Worm (Caenorhabditis elegans): Measurements from ENCODE around the gene srw-79.

srw-79 gene

DNA sequence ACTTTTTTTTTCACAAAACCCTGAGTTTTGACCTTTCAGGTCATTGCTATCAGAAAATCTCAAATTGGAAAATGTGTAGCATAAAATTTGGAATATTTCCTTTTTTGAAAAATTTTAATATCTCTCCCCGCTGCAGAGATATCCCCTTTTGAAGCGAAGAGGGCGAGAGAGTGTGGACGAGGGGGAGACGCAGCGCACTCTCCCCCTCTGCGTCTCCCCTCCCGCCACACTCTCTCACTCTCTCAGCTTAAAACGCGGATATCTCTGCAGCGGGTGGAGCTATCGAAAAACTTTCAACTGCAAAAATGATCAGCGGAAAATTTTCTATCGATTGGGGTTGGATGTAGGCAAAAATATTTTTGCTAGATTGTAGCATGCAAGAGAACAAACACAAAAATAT, 23.8 kb upstream of the srw-79 start:
- TF ChIP-seq lin-1 (GFP tag; IDR thresholded peaks at IDR 0.05) (0 out of 2 replicates have a peak, but pooled peaks have one; percentile 2), skn-1 (tag; optimal IDR thresholded peaks at IDR 0.05) (no peak), lin-38 (GFP tag; IDR thresholded peaks at IDR 0.05) (0 out of 2 replicates have a peak, but pooled peaks have one; percentile 23), set-16 (GFP tag; IDR thresholded peaks at IDR 0.05) (peak; percentile 55)

DNA sequence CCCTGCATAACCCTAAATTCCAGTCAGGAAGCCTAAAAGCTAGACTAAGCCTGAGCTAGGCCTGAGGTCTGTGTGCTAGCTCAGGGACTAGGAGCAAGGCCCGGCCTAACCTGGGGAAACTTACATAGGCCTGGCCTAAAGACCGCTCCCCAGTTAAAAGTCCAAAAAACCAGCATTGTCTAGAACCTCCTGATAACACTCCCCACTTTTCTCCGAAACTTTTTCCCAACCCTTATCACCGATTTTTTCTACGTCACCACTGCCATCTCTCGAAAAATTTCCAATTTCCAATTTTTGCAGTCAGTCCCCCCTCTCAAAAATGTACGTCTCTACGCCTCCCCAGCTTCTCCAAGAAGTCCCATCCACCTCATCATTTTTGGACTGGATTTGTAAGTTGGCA, 22.9 kb upstream of the srw-79 start, which contains the start of gene ZK355.2:
Gene ZK355.2 (plus strand): TSS at position 301 of the 400 bp plus-strand sequence.
- TF ChIP-seq F37D6.2 (tag; optimal IDR thresholded peaks at IDR 0.05) = no peak
- TF ChIP-seq unc-130 (GFP tag; optimal IDR thresholded peaks at IDR 0.05) = no peak
- TF ChIP-seq dmd-6 (GFP tag; IDR thresholded peaks at IDR 0.05) = peak; percentile 34; the same call in 1 of the 2 replicates
- no peak for TF ChIP-seq mep-1 (tag; optimal IDR thresholded peaks at IDR 0.05)
- TF ChIP-seq daf-16 (GFP tag; optimal IDR thresholded peaks at IDR 0.05) = no peak
- TF ChIP-seq daf-16 (tag; optimal IDR thresholded peaks at IDR 0.05) = peak; percentile 8
- no peak for TF ChIP-seq snpc-4 (tag; optimal IDR thresholded peaks at IDR 0.05)
- TF ChIP-seq pqm-1 (tag; optimal IDR thresholded peaks at IDR 0.05) = peak; percentile 5
- TF ChIP-seq nhr-28 (tag; optimal IDR thresholded peaks at IDR 0.05) = no peak

DNA sequence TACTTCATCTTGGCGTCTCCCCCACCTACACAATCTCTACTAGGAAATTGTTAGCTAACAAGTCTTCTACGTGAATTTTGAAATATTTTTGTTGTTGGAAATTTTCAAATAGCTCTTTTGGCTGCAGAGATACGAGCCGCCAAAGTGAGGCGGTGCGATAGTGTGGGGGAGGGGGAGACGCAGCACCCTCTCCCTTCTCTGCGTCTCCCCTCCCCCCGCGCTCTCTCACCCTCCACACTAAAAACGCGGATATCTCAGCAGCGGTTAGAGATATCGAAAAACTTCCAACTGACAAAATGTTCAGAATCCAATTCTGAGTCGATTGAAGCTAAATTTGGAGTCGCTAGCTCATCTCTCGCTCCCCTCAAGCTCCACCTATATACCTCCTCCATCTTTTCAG, 21.5 kb upstream of the srw-79 start:
- TF ChIP-seq aha-1 (tag) (peak; percentile 13), set-16 (GFP tag; IDR thresholded peaks at IDR 0.05) (peak; percentile 69), Y75B8A.6 (GFP tag; IDR thresholded peaks at IDR 0.05) (no peak)

DNA sequence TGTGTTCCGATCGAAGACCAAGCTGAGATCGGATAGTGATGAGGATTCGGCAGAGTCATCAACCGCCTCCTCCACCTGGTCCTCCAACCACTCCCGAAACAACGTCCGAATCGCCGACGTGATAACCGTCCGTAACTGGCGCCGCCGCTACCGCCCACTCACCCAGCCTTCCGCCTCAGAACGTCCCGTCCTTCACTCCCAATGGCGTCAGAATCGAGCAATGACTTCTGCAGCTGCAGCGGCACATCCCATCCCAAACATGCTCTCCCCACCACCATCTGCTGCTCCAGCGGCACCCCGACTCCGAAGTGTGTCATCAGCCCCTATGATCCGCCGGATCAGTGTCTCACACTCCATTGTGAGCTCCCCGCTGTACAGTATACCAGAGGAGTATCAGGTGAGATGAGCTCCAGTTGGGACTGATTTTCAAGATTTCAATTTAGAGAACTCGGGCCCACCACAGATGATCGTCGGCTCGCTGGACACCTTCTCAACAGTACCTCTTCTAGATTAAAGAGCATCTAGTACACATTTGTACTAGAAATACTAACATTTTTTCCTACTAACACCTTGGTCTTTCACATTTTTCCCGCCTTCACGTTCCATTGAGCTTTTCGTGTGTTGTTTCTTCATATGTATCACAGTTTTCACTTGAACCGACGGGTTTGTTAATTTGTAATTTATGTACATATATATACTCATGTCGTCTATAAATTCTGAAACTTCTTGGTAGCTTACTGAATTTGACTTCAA, 20.6 kb upstream of the srw-79 start:
- TF ChIP-seq set-16 (GFP tag; IDR thresholded peaks at IDR 0.05) (peak; percentile 90), unc-62 (GFP tag; optimal IDR thresholded peaks at IDR 0.05 in 1 of 2) (peak in 1 of 2 experiments; percentile 80), unc-62 (tag; optimal IDR thresholded peaks at IDR 0.05) (no peak), hmg-1.1 (GFP tag; IDR thresholded peaks at IDR 0.05) (no peak), nhr-42 (GFP tag; IDR thresholded peaks at IDR 0.05) (peak; percentile 17; the same call in 1 of the 2 replicates), tag-97 (GFP tag; IDR thresholded peaks at IDR 0.05) (no peak), mdl-1 (tag; optimal IDR thresholded peaks at IDR 0.05) (no peak)

DNA sequence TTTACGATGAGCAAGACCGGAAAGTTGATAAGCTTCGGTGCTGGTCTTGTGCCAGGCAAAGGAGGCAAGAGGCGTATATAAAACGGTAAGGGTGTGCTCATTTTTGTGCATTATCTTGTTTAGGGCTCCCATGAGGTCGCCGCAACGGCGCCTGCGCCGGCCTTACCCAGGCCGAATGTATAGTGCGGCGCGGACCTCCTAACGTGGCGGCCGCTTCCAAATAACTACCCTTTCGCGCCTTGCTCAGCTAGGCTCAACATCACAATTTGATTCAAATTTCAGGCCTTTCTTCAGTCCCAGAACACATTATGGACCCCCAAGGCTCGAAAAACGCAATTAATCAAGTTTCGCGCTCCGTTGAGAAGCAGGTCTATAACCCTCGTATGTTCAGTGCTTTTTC, 19.0 kb upstream of the srw-79 start, which contains the start of the genes ZK355.3 and ZK355.8:
Gene ZK355.3 (minus strand): TSS at position 101 of the 400 bp plus-strand sequence.
Gene ZK355.8 (plus strand): TSS at position 272 of the 400 bp plus-strand sequence.
- TF ChIP-seq hlh-11 (tag; optimal IDR thresholded peaks at IDR 0.05) = no peak
- TF ChIP-seq tag-97 (GFP tag; IDR thresholded peaks at IDR 0.05) = no peak
- TF ChIP-seq aha-1 (tag) = peak; percentile 79
- TF ChIP-seq unc-62 (GFP tag; optimal IDR thresholded peaks at IDR 0.05 in 1 of 2) = peak in 1 of 2 experiments; percentile 22
- TF ChIP-seq unc-62 (tag; optimal IDR thresholded peaks at IDR 0.05) = no peak
- peak; percentile 40 for TF ChIP-seq set-16 (GFP tag; IDR thresholded peaks at IDR 0.05)
- TF ChIP-seq lin-38 (GFP tag; IDR thresholded peaks at IDR 0.05) = no peak

DNA sequence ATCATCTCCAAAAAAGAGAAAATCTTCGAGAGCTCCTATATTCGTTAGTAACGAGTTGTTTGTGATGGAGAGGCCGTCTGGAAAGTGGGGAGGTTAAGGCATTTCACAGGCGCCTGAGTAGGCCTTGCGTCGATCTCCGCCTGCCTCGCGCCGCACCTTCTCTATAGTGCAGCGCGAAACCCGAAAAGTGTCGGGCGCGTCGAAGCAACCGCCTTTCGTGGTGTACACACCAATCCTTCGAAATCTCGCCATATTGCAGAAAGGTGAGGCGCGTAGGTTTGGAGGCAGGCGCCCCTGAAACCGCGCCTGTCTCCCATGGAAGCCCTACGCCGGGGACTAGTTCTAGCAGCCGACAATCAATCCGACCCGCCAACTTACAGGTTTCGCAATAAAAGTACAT, 16.7 kb upstream of the srw-79 start:
- TF ChIP-seq set-16 (GFP tag; IDR thresholded peaks at IDR 0.05) = peak; percentile 77
- TF ChIP-seq cey-2 (tag; optimal IDR thresholded peaks at IDR 0.05; ENCODE audit: borderline replicate concordance, insufficient read depth) = no peak
- TF ChIP-seq egl-43 (GFP tag; IDR thresholded peaks at IDR 0.05) = 0 out of 2 replicates have a peak, but pooled peaks have one; percentile 12
- TF ChIP-seq F49E8.2 (tag; optimal IDR thresholded peaks at IDR 0.05; ENCODE audit: borderline replicate concordance) = no peak
- TF ChIP-seq D1046.2 (GFP tag; IDR thresholded peaks at IDR 0.05) = 0 out of 2 replicates have a peak, but pooled peaks have one; percentile 41
- TF ChIP-seq F37D6.2 (tag; optimal IDR thresholded peaks at IDR 0.05) = no peak
- TF ChIP-seq ZK546.5 (tag; optimal IDR thresholded peaks at IDR 0.05) = no peak
- no peak for TF ChIP-seq daf-19 (GFP tag; conservative IDR thresholded peaks at IDR 0.05)
- no peak for TF ChIP-seq lin-1 (GFP tag; IDR thresholded peaks at IDR 0.05)
- no peak for TF ChIP-seq mdt-29 (GFP tag; IDR thresholded peaks at IDR 0.05)
- no peak for TF ChIP-seq fkh-10 (GFP tag; optimal IDR thresholded peaks at IDR 0.05)
- TF ChIP-seq nhr-11 (tag; optimal IDR thresholded peaks at IDR 0.05) = no peak
- TF ChIP-seq dve-1 (tag; optimal IDR thresholded peaks at IDR 0.05; ENCODE audit: insufficient read depth) = no peak

All from whole organism, L4 larva.